Fruit fly (Drosophila melanogaster): Measurements from ENCODE around the gene hiro.

hiro gene

DNA sequence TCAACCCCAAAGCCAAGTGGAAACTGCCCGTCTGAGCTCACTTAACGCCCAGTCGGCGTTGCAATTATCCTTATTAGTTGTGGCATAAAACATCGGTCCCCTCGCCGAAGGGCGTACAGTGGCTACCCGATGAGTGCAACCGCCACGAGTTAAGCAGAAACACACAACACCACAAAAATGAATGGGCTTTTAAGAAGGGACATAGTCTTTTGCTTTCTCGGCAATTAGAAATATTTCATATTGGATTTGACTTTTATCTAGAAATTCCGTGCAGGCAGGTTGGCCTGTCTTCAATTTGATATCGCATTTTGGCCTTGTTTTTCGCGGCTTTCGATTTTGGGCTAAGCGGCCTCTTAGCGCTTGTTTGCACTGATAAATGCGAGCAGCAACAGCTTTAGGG is 23.9 kb downstream of the hiro start:
- TF ChIP-seq ttk (optimal IDR thresholded peaks at IDR 0.05) (no peak), psq (optimal IDR thresholded peaks at IDR 0.05) (no peak), h (optimal IDR thresholded peaks at IDR 0.05) (no peak), Sin3A (optimal IDR thresholded peaks at IDR 0.05) (no peak), insv (optimal IDR thresholded peaks at IDR 0.05) (no peak), Myc (optimal IDR thresholded peaks at IDR 0.05) (no peak)

DNA sequence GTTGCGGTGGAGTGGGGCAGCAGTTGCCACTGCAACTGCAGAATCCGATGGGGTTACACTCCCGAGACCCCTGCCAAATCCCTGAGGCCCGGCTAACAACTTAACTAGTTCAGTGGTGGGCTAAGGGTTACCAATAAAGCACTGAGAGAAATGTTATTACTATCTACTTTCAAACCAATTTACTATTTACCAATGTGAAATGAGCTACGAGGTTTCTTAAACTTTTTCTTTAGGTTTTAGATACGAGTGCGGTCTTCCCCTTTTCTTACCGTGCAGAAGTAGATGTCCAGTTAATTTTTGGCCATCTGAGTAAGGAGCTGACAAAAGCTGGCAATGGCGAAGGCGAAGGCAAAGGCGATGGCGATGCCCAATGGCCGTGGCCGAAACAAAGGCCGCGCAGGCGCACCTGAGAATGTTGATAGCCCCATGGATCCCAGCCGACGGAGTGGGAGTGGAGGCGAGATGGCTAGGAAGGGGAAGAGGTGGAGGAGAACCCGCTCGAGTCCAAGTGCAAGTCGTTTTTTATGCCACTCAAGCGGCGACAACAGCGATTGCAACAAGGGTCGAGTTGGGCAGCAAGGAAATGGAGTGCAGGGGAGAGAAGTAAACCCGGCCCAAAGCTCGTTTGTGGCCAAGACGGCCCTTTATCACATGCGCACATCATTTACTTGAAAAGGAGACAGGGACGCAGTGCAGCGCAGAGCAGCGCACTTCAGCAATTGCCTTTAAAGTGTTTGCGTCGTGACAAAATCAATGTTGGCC is 27.3 kb downstream of the hiro start:
- TF ChIP-seq Myc (optimal IDR thresholded peaks at IDR 0.05) (no peak), ttk (optimal IDR thresholded peaks at IDR 0.05) (no peak), h (optimal IDR thresholded peaks at IDR 0.05) (no peak), psq (optimal IDR thresholded peaks at IDR 0.05) (no peak), insv (optimal IDR thresholded peaks at IDR 0.05) (no peak), Sin3A (optimal IDR thresholded peaks at IDR 0.05) (no peak)

DNA sequence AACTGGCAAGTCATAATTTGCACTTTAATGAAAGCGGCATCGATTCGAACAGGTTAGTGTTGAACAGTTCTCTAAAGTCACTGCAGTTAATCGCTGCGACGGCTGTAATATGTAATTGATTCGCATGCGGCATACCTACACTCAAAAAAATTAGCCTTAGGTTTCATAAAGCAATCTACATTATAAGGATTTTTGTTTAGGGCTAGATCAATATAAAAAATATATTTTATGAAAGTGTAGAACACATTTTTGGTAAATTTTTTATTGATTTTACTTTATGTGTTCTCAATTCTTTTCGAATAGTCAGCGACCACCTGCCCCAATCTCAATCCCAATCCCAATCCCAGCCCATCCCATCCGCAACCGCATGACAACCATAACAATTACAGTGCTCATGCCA is 29.5 kb downstream of the hiro start:
- TF ChIP-seq h (optimal IDR thresholded peaks at IDR 0.05): no peak
- no peak for TF ChIP-seq Myc (optimal IDR thresholded peaks at IDR 0.05)
- no peak for TF ChIP-seq insv (optimal IDR thresholded peaks at IDR 0.05)
- TF ChIP-seq ttk (optimal IDR thresholded peaks at IDR 0.05): no peak
- TF ChIP-seq Sin3A (optimal IDR thresholded peaks at IDR 0.05): no peak
- no peak for TF ChIP-seq psq (optimal IDR thresholded peaks at IDR 0.05)

DNA sequence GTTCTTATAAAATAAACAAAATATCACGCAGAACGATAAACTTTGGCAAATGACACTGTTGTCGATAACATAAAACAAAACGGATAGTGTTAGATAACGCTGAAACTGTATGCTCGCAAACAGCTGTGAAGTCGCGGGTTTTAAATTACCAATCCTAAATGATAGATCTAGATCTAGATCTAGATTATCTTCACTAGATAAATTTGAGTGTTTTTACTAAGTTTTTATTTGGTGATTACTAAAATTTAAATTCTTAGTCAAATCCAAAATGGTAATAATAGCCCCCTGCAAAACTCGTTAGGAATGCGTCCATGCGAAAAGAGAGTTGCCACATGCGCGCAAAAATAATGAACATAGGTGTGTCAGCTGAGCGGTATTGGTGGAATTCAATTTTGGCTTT is 33.7 kb downstream of the hiro start, which contains the start of the genes MED30 and Rev1:
MED30 (minus strand) TSS at position 71 of the 400 bp plus-strand sequence.
Rev1 (plus strand) TSS at position 345 of the 400 bp plus-strand sequence.
- TF ChIP-seq Sin3A (optimal IDR thresholded peaks at IDR 0.05) (no peak), psq (optimal IDR thresholded peaks at IDR 0.05) (no peak), Myc (optimal IDR thresholded peaks at IDR 0.05) (no peak), insv (optimal IDR thresholded peaks at IDR 0.05) (no peak), h (optimal IDR thresholded peaks at IDR 0.05) (no peak), ttk (optimal IDR thresholded peaks at IDR 0.05) (no peak)

DNA sequence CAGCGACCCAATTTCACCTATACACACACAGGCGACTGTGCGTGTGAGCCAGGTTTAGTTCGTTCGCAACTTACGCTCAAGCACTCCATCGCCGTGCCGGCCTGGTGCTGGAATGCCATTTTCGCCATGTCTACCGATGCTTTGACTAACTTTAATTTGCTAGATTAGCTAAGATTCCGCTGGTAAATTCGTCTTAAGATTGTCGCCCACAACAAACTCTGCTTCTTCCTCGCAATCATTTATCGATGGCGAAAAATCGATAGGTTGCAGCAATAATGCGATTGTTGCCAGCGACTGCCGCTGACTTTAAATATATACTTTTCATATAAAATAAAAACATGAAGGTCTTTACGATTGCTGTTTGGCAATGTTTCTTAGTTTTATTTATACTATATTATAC is 35.1 kb downstream of the hiro start, which contains the start of gene CG3402:
CG3402 (minus strand) TSS at position 245 of the 400 bp plus-strand sequence.
- TF ChIP-seq psq (optimal IDR thresholded peaks at IDR 0.05) (no peak), insv (optimal IDR thresholded peaks at IDR 0.05) (no peak), Myc (optimal IDR thresholded peaks at IDR 0.05) (no peak), ttk (optimal IDR thresholded peaks at IDR 0.05) (no peak), Sin3A (optimal IDR thresholded peaks at IDR 0.05) (no peak), h (optimal IDR thresholded peaks at IDR 0.05) (no peak)

DNA sequence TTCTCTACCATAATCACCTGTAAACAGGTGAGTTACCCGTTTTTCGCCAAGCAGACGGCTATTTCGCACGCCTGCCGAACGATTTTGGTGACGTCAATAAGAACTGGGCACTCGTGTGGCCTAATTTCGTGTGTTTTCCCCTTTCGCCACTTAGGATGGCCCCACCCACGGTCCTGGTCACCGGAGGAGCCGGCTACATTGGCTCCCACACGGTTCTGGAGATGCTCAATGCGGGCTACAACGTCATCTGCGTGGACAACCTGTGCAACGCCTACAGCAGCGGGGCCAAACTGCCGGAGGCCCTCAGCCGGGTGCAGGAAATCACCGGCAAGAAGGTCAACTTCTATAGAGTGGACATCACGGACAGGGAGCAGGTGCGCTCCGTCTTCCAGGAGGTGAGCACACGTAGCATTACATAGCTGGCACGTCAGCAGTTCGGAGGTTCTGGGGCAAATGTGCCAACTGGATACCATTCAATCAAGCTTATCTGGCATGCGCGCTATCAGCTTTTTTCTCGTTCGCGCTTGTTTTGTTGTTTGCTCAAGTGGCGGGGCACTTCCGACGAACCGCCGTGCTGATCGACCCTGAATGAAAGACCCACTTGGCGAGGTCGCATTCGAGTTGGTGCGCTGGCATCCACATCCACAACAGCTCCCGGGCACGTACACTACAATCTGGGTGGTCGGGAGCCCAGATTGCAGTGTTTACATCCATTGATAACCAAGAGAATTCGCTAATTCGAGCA is 38.6 kb downstream of the hiro start:
- TF ChIP-seq psq (optimal IDR thresholded peaks at IDR 0.05) (no peak), insv (optimal IDR thresholded peaks at IDR 0.05) (no peak), ttk (optimal IDR thresholded peaks at IDR 0.05) (peak; percentile 97)

DNA sequence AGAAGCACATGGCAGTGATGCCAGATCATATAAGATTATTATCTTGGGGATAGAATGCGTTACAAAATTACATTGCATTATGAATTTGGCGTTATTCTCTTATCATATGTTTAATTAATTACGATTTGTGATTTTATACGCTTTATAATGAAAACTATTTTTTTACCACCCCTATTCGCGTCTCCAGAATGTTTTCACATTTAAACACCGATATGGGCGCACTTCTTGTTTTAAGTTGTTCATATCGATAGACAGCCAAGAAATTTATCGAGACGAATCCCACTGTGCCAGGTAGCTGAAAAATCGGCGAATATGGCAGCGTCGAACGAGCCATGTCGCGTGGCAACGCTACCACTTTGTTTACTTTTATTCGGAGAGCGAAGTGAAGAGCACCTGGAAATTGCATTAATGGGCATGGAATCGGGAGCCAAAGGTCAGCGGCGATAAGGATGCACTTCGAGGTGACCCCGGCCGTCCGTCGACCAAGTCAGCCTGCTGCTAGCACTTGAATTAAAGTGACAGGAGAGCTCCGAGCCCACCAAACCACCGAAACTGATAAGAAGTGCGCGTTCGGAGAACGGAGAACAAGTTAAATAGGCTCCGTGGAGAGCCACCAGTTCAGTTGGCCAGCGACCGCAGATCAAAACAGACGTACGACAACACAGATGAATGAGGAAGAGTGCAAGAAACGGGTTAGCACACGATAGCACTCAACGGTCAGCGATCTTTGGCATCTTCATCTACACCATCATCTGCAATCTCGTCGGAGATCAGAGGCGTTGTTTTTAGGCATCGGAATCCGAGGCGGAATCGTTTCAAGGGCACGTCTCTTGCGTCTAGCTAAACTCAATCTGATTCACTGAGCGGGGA is 39.4 kb downstream of the hiro start, which contains the start of gene Gale:
Gale (plus strand) TSS at position 401 of the 870 bp plus-strand sequence.
- no peak for TF ChIP-seq Myc (optimal IDR thresholded peaks at IDR 0.05)
- TF ChIP-seq Sin3A (optimal IDR thresholded peaks at IDR 0.05): no peak
- no peak for TF ChIP-seq insv (optimal IDR thresholded peaks at IDR 0.05)
- TF ChIP-seq ttk (optimal IDR thresholded peaks at IDR 0.05): no peak
- no peak for TF ChIP-seq psq (optimal IDR thresholded peaks at IDR 0.05)
- TF ChIP-seq h (optimal IDR thresholded peaks at IDR 0.05): no peak

DNA sequence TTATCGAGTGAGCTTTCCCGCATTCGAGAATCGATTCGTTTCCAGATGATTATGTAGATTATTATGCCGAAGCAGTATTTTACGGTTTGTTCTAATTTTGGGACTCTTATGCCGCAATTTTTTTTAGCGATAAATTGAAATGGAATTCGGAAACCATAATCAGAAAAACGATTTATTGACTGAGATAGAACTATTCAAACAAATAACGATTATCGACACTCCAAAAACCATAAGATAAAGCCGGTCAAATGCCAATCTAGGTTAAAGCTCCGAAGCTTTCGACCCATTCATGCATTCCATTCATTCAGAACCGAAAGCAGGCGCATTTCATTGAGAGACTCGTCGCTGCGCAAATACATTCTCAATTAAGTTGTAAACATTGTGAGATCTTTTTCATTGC is 40.2 kb downstream of the hiro start:
- TF ChIP-seq insv (optimal IDR thresholded peaks at IDR 0.05) (no peak), psq (optimal IDR thresholded peaks at IDR 0.05) (no peak), Myc (optimal IDR thresholded peaks at IDR 0.05) (no peak), h (optimal IDR thresholded peaks at IDR 0.05) (no peak), ttk (optimal IDR thresholded peaks at IDR 0.05) (no peak), Sin3A (optimal IDR thresholded peaks at IDR 0.05) (no peak)

DNA sequence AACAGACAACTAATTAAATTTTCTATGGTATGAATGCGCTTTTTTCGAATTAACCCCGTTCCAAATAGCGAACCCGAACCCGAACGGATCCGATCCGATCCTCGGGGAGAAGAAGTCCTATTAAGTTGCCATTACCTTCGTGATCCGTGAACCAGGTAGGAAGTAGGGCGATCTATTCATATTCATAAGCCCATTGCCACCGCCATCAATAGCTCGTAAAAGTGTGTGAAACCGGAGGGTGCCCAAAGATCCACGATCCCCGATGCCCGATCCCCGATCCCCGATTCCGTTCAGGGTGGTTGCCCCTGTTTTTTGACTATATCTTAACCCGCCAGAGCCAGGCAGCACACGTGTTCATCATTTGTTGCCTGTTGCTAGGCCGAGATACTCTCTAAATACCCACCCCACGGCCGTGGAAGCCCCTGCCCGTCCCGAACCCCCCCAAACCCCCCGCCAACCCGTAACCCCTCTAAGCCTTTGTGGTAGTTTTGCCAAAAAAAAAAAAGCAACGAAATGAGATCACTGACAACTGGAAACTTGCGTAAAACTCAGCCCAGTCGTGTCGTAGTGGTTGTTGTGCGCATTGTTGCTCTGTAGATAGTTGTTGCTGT is 42.2 kb downstream of the hiro start:
- TF ChIP-seq h (optimal IDR thresholded peaks at IDR 0.05) (no peak), ttk (optimal IDR thresholded peaks at IDR 0.05) (peak; percentile 18)

DNA sequence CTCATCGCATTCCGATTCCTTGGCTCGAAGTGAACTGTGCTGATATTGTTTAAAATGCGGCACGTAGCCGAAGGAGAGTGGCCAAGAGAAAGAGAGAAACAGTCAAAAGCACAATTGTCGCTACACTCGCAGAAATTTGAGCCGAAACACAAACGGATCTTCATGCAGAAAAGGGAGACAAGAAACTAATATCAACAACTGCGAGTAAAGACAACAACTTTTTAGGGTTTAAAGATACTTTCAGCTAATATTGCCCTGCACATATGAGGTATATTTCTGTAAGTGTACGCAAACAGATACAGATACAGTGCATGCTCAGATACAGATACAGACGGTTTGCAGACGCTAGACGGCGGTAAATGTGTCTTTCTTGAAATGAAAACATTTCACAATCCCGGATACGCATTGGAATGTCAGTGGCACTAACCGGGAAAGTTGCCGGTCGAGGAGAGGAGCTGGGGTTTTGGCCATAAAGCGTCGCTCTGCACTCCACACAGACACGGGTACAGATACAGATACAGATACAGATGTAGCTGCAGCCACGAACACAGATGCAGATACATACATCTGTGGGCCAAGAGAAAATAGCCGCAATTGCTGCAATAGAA is 43.5 kb downstream of the hiro start:
- no peak for TF ChIP-seq Myc (optimal IDR thresholded peaks at IDR 0.05)
- TF ChIP-seq Sin3A (optimal IDR thresholded peaks at IDR 0.05): no peak
- TF ChIP-seq psq (optimal IDR thresholded peaks at IDR 0.05): no peak
- no peak for TF ChIP-seq insv (optimal IDR thresholded peaks at IDR 0.05)
- TF ChIP-seq h (optimal IDR thresholded peaks at IDR 0.05): no peak
- TF ChIP-seq ttk (optimal IDR thresholded peaks at IDR 0.05): no peak
